Fruit fly (Drosophila melanogaster): Measurements from ENCODE around the gene CG13251.
A peak's percentile ranks its signal among the peaks of the same experiment; 100 is the strongest.

Gene CG13251

dm6 chr3L:20630602-20631001, 6.4 kb upstream of the CG13251 start (continued):
- no peak for TF ChIP-seq ken (GFP tag; IDR thresholded peaks at IDR 0.05)
- TF ChIP-seq CG3407 (GFP tag; optimal IDR thresholded peaks at IDR 0.05): peak; percentile 1
- TF ChIP-seq cwo (GFP tag; optimal IDR thresholded peaks at IDR 0.05): no peak
- TF ChIP-seq Poxn (GFP tag; IDR thresholded peaks at IDR 0.05): no peak
- TF ChIP-seq lilli (GFP tag; optimal IDR thresholded peaks at IDR 0.05): peak; percentile 37
- peak; percentile 65 for TF ChIP-seq D19A (tag; optimal IDR thresholded peaks at IDR 0.05)
- no peak for TF ChIP-seq CG7745 (tag; optimal IDR thresholded peaks at IDR 0.05)
- peak; percentile 36 for TF ChIP-seq zen (tag; optimal IDR thresholded peaks at IDR 0.05)
- no peak for TF ChIP-seq CG4360 (GFP tag; IDR thresholded peaks at IDR 0.05)
- TF ChIP-seq trem (tag; optimal IDR thresholded peaks at IDR 0.05): peak; percentile 37
- no peak for TF ChIP-seq Ravus (GFP tag; IDR thresholded peaks at IDR 0.05)
- TF ChIP-seq sob (GFP tag; IDR thresholded peaks at IDR 0.05): no peak
- no peak for TF ChIP-seq MESR4 (GFP tag; optimal IDR thresholded peaks at IDR 0.05)
- TF ChIP-seq CG6854 (GFP tag; optimal IDR thresholded peaks at IDR 0.05): no peak
- TF ChIP-seq CG32767 (GFP tag; IDR thresholded peaks at IDR 0.05): 0 out of 2 replicates have a peak, but pooled peaks have one; percentile 34
- peak in 1 of 2 experiments; percentile 41 for TF ChIP-seq pan (optimal IDR thresholded peaks at IDR 0.05)
- no peak for TF ChIP-seq pan (GFP tag; optimal IDR thresholded peaks at IDR 0.05 in 1 of 2, IDR thresholded peaks at IDR 0.05 in 1 of 2)
- TF ChIP-seq Lhr (GFP tag; optimal IDR thresholded peaks at IDR 0.05): no peak
- no peak for TF ChIP-seq Tbp (GFP tag; optimal IDR thresholded peaks at IDR 0.05)
- peak; percentile 39 for TF ChIP-seq CG7556 (GFP tag; optimal IDR thresholded peaks at IDR 0.05)
- peak; percentile 48 for TF ChIP-seq grau (tag; optimal IDR thresholded peaks at IDR 0.05)
- no peak for TF ChIP-seq stc (GFP tag; IDR thresholded peaks at IDR 0.05)
- no peak for TF ChIP-seq gsb (GFP tag; IDR thresholded peaks at IDR 0.05)
- no peak for TF ChIP-seq CG4730 (GFP tag; IDR thresholded peaks at IDR 0.05)
- no peak for TF ChIP-seq CG14441 (GFP tag; IDR thresholded peaks at IDR 0.05)
- no peak for TF ChIP-seq hth (optimal IDR thresholded peaks at IDR 0.05)
- peak; percentile 32 for TF ChIP-seq oc (tag; optimal IDR thresholded peaks at IDR 0.05)
- no peak for TF ChIP-seq CG11723 (GFP tag; optimal IDR thresholded peaks at IDR 0.05)
- TF ChIP-seq z (GFP tag; IDR thresholded peaks at IDR 0.05): no peak
- TF ChIP-seq run (tag; optimal IDR thresholded peaks at IDR 0.05): no peak
- TF ChIP-seq nerfin-1 (tag; optimal IDR thresholded peaks at IDR 0.05): peak; percentile 13
- TF ChIP-seq CG1233 (GFP tag; optimal IDR thresholded peaks at IDR 0.05): peak; percentile 25
- TF ChIP-seq Vsx1 (GFP tag; optimal IDR thresholded peaks at IDR 0.05): peak; percentile 14
- no peak for TF ChIP-seq H15 (GFP tag; IDR thresholded peaks at IDR 0.05)
- TF ChIP-seq sim (GFP tag; IDR thresholded peaks at IDR 0.05): no peak
- TF ChIP-seq gce (GFP tag; IDR thresholded peaks at IDR 0.05): no peak
- no peak for TF ChIP-seq CG16813 (GFP tag; IDR thresholded peaks at IDR 0.05; ENCODE audit: partially characterized antibody)
- no peak for TF ChIP-seq hb (GFP tag; IDR thresholded peaks at IDR 0.05; ENCODE audit: partially characterized antibody)
- TF ChIP-seq BEAF-32 (GFP tag; optimal IDR thresholded peaks at IDR 0.05): no peak
- peak; percentile 47 for TF ChIP-seq Sox100B (GFP tag; optimal IDR thresholded peaks at IDR 0.05)
- TF ChIP-seq Doc2 (GFP tag; IDR thresholded peaks at IDR 0.05): no peak
- TF ChIP-seq CG9817 (tag; optimal IDR thresholded peaks at IDR 0.05): no peak
- TF ChIP-seq CG11504 (tag; optimal IDR thresholded peaks at IDR 0.05): peak; percentile 70
- TF ChIP-seq Hr39 (optimal IDR thresholded peaks at IDR 0.05): no peak
- no peak for TF ChIP-seq CG2129 (GFP tag; IDR thresholded peaks at IDR 0.05; ENCODE audit: partially characterized antibody)
- TF ChIP-seq fd64A (GFP tag; optimal IDR thresholded peaks at IDR 0.05): no peak
- TF ChIP-seq lola (GFP tag; optimal IDR thresholded peaks at IDR 0.05): peak in 1 of 3 experiments; percentile 72
- TF ChIP-seq CG7928 (GFP tag; optimal IDR thresholded peaks at IDR 0.05): no peak
- peak; percentile 47 for TF ChIP-seq CG8388 (GFP tag; optimal IDR thresholded peaks at IDR 0.05)
- TF ChIP-seq CG13624 (GFP tag; optimal IDR thresholded peaks at IDR 0.05): no peak
- TF ChIP-seq CG1792 (GFP tag; optimal IDR thresholded peaks at IDR 0.05): no peak
- TF ChIP-seq shn (GFP tag; optimal IDR thresholded peaks at IDR 0.05): no peak
